Fruit fly (Drosophila melanogaster): Measurements from ENCODE around the gene CG14879.

CG14879 gene

dm6 chr3R:16353671-16354070 is 4.6 kb upstream of the CG14879 start:
- TF ChIP-seq CG12071 (GFP tag; optimal IDR thresholded peaks at IDR 0.05) (no peak), sr (GFP tag; IDR thresholded peaks at IDR 0.05) (peak; percentile 76), Med (GFP tag) (peak; percentile 11), cwo (GFP tag; optimal IDR thresholded peaks at IDR 0.05) (peak; percentile 2)

- TF ChIP-seq vvl (GFP tag; IDR thresholded peaks at IDR 0.05) (no peak), Oaz (GFP tag; IDR thresholded peaks at IDR 0.05) (no peak), CG1832 (GFP tag; optimal IDR thresholded peaks at IDR 0.05) (no peak), salm (tag; optimal IDR thresholded peaks at IDR 0.05) (no peak), cad (GFP tag; optimal IDR thresholded peaks at IDR 0.05) (no peak), abd-A (tag; optimal IDR thresholded peaks at IDR 0.05) (peak; percentile 55), prd (optimal IDR thresholded peaks at IDR 0.05) (no peak), prd (GFP tag; IDR thresholded peaks at IDR 0.05) (no peak), Hmx (GFP tag; optimal IDR thresholded peaks at IDR 0.05) (no peak), HHEX (GFP tag; optimal IDR thresholded peaks at IDR 0.05) (peak; percentile 7), cwo (GFP tag; optimal IDR thresholded peaks at IDR 0.05) (peak; percentile 89), CG14441 (GFP tag; IDR thresholded peaks at IDR 0.05) (0 out of 2 replicates have a peak, but pooled peaks have one; percentile 18), bab2 (GFP tag; optimal IDR thresholded peaks at IDR 0.05) (no peak), btn (GFP tag; optimal IDR thresholded peaks at IDR 0.05) (no peak), bowl (GFP tag; IDR thresholded peaks at IDR 0.05) (no peak), CG8290 (GFP tag; optimal IDR thresholded peaks at IDR 0.05) (no peak), CG8290 (tag; optimal IDR thresholded peaks at IDR 0.05) (peak in 1 of 2 experiments; percentile 12), z (GFP tag; IDR thresholded peaks at IDR 0.05) (no peak), CG8765 (GFP tag; IDR thresholded peaks at IDR 0.05) (no peak), CG4328 (GFP tag; optimal IDR thresholded peaks at IDR 0.05) (no peak), CG17361 (GFP tag; IDR thresholded peaks at IDR 0.05) (no peak), dmrt11E (tag; optimal IDR thresholded peaks at IDR 0.05) (no peak), CG4404 (GFP tag; IDR thresholded peaks at IDR 0.05) (no peak), Chrac-16 (GFP tag; optimal IDR thresholded peaks at IDR 0.05) (no peak), Max (GFP tag; optimal IDR thresholded peaks at IDR 0.05) (no peak), bsh (GFP tag; optimal IDR thresholded peaks at IDR 0.05) (no peak), CG13894 (tag; optimal IDR thresholded peaks at IDR 0.05) (peak; percentile 12), pzg (GFP tag; optimal IDR thresholded peaks at IDR 0.05) (no peak), CG8089 (GFP tag; optimal IDR thresholded peaks at IDR 0.05) (no peak), CG42726 (GFP tag; IDR thresholded peaks at IDR 0.05; ENCODE audit: partially characterized antibody) (no peak), CG17829 (tag; optimal IDR thresholded peaks at IDR 0.05) (no peak), CG15269 (tag; optimal IDR thresholded peaks at IDR 0.05) (peak; percentile 38), CG4360 (GFP tag; IDR thresholded peaks at IDR 0.05) (peak; percentile 21; the same call in 1 of the 2 replicates), CG3847 (GFP tag; IDR thresholded peaks at IDR 0.05) (no peak), CoRest (tag; optimal IDR thresholded peaks at IDR 0.05) (no peak), Opbp (GFP tag; IDR thresholded peaks at IDR 0.05; ENCODE audit: partially characterized antibody) (no peak), CG14014 (GFP tag; IDR thresholded peaks at IDR 0.05) (no peak), schlank (tag; optimal IDR thresholded peaks at IDR 0.05) (no peak), CG34376 (GFP tag; optimal IDR thresholded peaks at IDR 0.05) (no peak), pb (GFP tag; optimal IDR thresholded peaks at IDR 0.05) (no peak), CG9797 (GFP tag; optimal IDR thresholded peaks at IDR 0.05) (no peak), eyg (GFP tag; optimal IDR thresholded peaks at IDR 0.05) (no peak), Drgx (GFP tag; IDR thresholded peaks at IDR 0.05) (no peak), inv (GFP tag; IDR thresholded peaks at IDR 0.05; ENCODE audit: partially characterized antibody) (no peak), CG12104 (GFP tag; optimal IDR thresholded peaks at IDR 0.05) (no peak), tin (GFP tag; optimal IDR thresholded peaks at IDR 0.05) (no peak), ci (GFP tag; IDR thresholded peaks at IDR 0.05) (no peak), dimm (GFP tag; IDR thresholded peaks at IDR 0.05) (no peak)
Observed at dm6 chr3R:16353195-16353594, 4.2 kb upstream of the CG14879 start.
